Worm (Caenorhabditis elegans) whole organism, early embryonic: ENCODE measurements around the gene mau-8.

Experiments used
- B0310.2 ChIP-seq: sonication (generic microtip); optimal IDR thresholded peaks from 2 replicates; lab custom pipeline; 2016; ENCODE audit warnings: mild to moderate bottlenecking, missing genetic modification characterization, missing compliant biosample characterization
- F13C5.2 ChIP-seq: sonication (generic microtip); optimal IDR thresholded peaks from 2 replicates; lab custom pipeline; 2017; ENCODE audit warnings: mild to moderate bottlenecking, missing genetic modification characterization, inconsistent platforms, missing compliant biosample characterization
- aly-1 ChIP-seq: sonication (generic microtip); optimal IDR thresholded peaks from 2 replicates; lab custom pipeline; 2016; ENCODE audit warnings: missing genetic modification characterization, missing compliant biosample characterization
- ama-1 ChIP-seq: fragments of 150-350 bp; optimal IDR thresholded peaks from 2 replicates; lab custom pipeline; 2014
- ceh-13 ChIP-seq: fragments of 200-800 bp; sonication (Bioruptor generic); optimal IDR thresholded peaks from 2 replicates; lab custom pipeline; 2018; ENCODE audit warnings: mild to moderate bottlenecking, missing genetic modification characterization, missing compliant biosample characterization
- ceh-36 ChIP-seq: sonication (generic microtip); optimal IDR thresholded peaks from 2 replicates; lab custom pipeline; 2016; ENCODE audit warnings: missing genetic modification characterization, inconsistent platforms, missing compliant biosample characterization
- ets-7 ChIP-seq: sonication (generic microtip); optimal IDR thresholded peaks from 2 replicates; lab custom pipeline; 2016; ENCODE audit warnings: missing genotype, missing genetic modification characterization, missing compliant biosample characterization
- flt-1 ChIP-seq: fragments of 200-800 bp; sonication (Bioruptor generic); IDR thresholded peaks from 2 replicates; pipeline ENCODE4 v1.3.6; 2022; ENCODE audit warnings: missing genetic modification characterization, missing compliant biosample characterization
- hmbx-1 ChIP-seq: sonication (generic microtip); optimal IDR thresholded peaks from 2 replicates; lab custom pipeline; 2016; ENCODE audit warnings: mild to moderate bottlenecking, missing genetic modification characterization, missing compliant biosample characterization
- hmg-4 ChIP-seq: fragments of 200-800 bp; sonication (Bioruptor generic); optimal IDR thresholded peaks from 2 replicates; lab custom pipeline; 2018; ENCODE audit warnings: mild to moderate bottlenecking, missing genetic modification characterization, missing compliant biosample characterization
- hnd-1 ChIP-seq: sonication (generic microtip); optimal IDR thresholded peaks from 2 replicates; lab custom pipeline; 2016; ENCODE audit warnings: missing genetic modification characterization, missing compliant biosample characterization
- pes-1 ChIP-seq: fragments of 200-800 bp; sonication (Bioruptor generic); IDR thresholded peaks from 2 replicates; pipeline ENCODE4 v1.3.6; 2022; ENCODE audit warnings: missing genetic modification reagents, missing genetic modification characterization, missing compliant biosample characterization
- scrt-1 ChIP-seq: fragments of 200-800 bp; sonication (Bioruptor generic); IDR thresholded peaks from 2 replicates; pipeline ENCODE4 v1.3.6; 2022; ENCODE audit warnings: missing genetic modification characterization, missing compliant biosample characterization
- sea-1 ChIP-seq: fragments of 200-800 bp; sonication (Bioruptor generic); conservative IDR thresholded peaks from 2 replicates; pipeline ENCODE4 v1.3.6; 2022; ENCODE audit warnings: missing genetic modification characterization, missing compliant biosample characterization
- tbx-11 ChIP-seq: fragments of 200-800 bp; sonication (Bioruptor generic); IDR thresholded peaks from 2 replicates; pipeline ENCODE4 v1.3.6; 2022; ENCODE audit warnings: missing genetic modification characterization, missing compliant biosample characterization
- tbx-37 ChIP-seq: fragments of 200-800 bp; sonication (Bioruptor generic); conservative IDR thresholded peaks from 2 replicates; pipeline ENCODE4 v1.3.6; 2022; ENCODE audit warnings: missing genetic modification reagents, missing genetic modification characterization, missing compliant biosample characterization
- tra-4 ChIP-seq: sonication (generic microtip); optimal IDR thresholded peaks from 2 replicates; lab custom pipeline; 2017; ENCODE audit warnings: missing genetic modification characterization, missing compliant biosample characterization

The mau-8 gene

DNA sequence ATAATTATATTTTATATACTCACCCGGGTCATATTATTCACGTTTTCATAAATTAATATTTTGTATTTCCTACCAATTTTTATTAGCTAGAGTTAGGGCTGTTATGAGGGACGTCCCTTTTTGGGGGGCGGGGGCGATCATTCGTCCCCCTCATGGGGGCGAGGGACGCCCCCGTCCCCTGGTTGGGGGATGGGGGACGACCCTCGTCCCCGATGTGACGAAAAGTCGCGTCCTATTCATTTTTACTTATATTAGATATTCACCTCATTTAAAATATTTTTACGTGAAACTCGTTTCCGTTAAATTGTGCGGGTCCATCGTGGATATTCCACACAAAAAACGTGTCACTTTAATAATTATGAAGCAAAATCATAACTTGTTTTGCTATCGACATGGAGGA lies 29.2 kb upstream of the mau-8 start, which contains the start of gene W02A2.12:
TSS of gene W02A2.12 (minus strand) at position 240 of the 400 bp plus-strand sequence.
- no peak for TF ChIP-seq flt-1 (GFP tag; lab: Robert Waterston, UW)
- TF ChIP-seq ceh-36, result no peak
- TF ChIP-seq aly-1, result no peak
- TF ChIP-seq hnd-1, result no peak
- TF ChIP-seq tra-4 (tag; lab: Kevin White, UChicago), result no peak
- no peak for TF ChIP-seq ceh-13 (GFP tag; lab: Kevin White, UChicago)
- TF ChIP-seq hmg-4, result no peak
- TF ChIP-seq sea-1 (GFP tag; lab: Robert Waterston, UW), result no peak
- no peak for TF ChIP-seq pes-1 (GFP tag; lab: Robert Waterston, UW)
- no peak for TF ChIP-seq ama-1 (lab: Kevin White, UChicago)
- no peak for TF ChIP-seq F13C5.2 (tag; lab: Kevin White, UChicago)
- no peak for TF ChIP-seq ets-7 (tag; lab: Kevin White, UChicago)
- TF ChIP-seq B0310.2, result no peak
- TF ChIP-seq hmbx-1 (tag; lab: Kevin White, UChicago), result no peak

DNA sequence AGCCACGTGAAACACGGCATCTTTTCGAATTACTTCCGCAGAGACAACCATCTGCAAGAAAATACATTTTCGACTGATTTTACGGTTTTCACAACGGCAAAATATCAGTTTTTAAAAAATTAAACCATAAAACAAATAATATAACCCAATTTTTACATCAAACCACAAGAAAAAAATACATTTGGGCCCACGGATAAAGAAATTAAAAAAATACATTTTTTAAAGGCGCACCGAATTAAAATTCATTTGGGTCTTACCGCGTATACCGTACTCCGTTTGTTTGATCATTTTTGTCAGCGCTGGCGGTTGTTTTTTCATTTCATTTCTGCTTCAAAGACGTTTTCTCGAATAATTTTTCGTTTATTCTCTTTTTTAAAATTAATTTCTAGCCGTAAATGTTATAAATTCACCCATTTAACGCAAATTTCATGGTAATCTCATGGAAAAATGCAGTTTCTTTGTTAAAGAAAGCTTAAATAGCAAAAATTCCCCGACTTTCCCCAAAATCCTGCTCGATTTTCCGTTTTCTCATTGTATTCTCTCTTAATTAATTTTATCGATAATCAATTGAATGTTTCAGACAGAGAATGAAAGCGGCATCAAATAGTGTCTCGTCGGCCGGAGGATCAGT lies 24.6 kb upstream of the mau-8 start, which contains the start of the genes rec-8 and mex-5:
TSS of gene rec-8 (minus strand) at position 51 of the 631 bp plus-strand sequence.
TSS of gene mex-5 (plus strand) at position 581 of the 631 bp plus-strand sequence.
- TF ChIP-seq sea-1 (GFP tag; lab: Robert Waterston, UW) (no peak), F13C5.2 (tag; lab: Kevin White, UChicago) (no peak), tbx-37 (GFP tag; lab: Robert Waterston, UW) (no peak), pes-1 (GFP tag; lab: Robert Waterston, UW) (no peak), ama-1 (lab: Kevin White, UChicago) (no peak), flt-1 (GFP tag; lab: Robert Waterston, UW) (no peak), tbx-11 (GFP tag; lab: Robert Waterston, UW) (no peak), scrt-1 (GFP tag; lab: Robert Waterston, UW) (no peak), ceh-36 (no peak), tra-4 (tag; lab: Kevin White, UChicago) (no peak), aly-1 (no peak), hnd-1 (no peak), hmbx-1 (tag; lab: Kevin White, UChicago) (no peak), hmg-4 (no peak), B0310.2 (no peak), ets-7 (tag; lab: Kevin White, UChicago) (no peak), ceh-13 (GFP tag; lab: Kevin White, UChicago) (no peak)

DNA sequence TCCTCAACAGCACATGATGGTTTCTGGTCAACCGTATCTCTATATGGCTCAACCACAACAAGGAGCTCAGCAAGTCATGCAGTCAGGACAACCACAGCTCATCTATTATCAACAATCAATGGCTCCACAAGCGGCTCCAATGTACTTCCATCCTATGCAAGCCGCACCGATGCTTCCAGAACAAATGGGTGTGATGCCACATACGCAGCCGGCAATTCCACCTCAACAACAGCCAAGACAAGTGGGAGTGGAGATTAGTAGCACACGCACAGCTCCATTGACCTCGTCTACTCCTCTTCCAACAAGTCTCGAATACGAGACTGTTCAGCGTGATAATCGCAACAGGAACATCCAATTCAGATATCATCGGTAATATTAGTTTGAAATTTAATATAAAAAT lies 23.8 kb upstream of the mau-8 start:
- TF ChIP-seq hnd-1 (no peak), ceh-13 (GFP tag; lab: Kevin White, UChicago) (no peak), pes-1 (GFP tag; lab: Robert Waterston, UW) (no peak), ceh-36 (no peak), B0310.2 (no peak), hmg-4 (no peak), sea-1 (GFP tag; lab: Robert Waterston, UW) (no peak), tra-4 (tag; lab: Kevin White, UChicago) (no peak), F13C5.2 (tag; lab: Kevin White, UChicago) (no peak), tbx-37 (GFP tag; lab: Robert Waterston, UW) (no peak), flt-1 (GFP tag; lab: Robert Waterston, UW) (no peak), ets-7 (tag; lab: Kevin White, UChicago) (no peak), aly-1 (no peak)

DNA sequence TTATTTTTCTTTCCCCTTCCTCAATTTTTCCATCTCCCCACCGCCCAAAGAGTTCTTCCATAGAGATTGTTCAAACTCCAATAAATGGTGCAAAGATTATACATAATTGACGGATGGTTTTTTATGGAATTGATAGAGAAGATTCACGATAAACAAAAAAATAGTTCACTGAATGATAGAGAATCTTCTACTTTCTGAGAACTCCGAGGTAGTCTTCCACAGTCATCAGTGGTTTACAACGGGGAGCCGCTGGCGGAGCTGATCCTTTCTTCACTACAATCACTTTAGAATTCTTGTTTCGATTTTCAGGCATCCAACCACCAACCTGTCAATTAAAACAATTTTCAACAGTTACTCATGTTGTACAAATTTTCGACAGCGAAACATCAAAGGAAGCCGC lies 21.8 kb upstream of the mau-8 start:
- no peak for TF ChIP-seq B0310.2
- TF ChIP-seq tbx-37 (GFP tag; lab: Robert Waterston, UW), result no peak
- TF ChIP-seq pes-1 (GFP tag; lab: Robert Waterston, UW), result no peak
- no peak for TF ChIP-seq ama-1 (lab: Kevin White, UChicago)
- no peak for TF ChIP-seq hnd-1
- TF ChIP-seq ceh-36, result no peak
- TF ChIP-seq scrt-1 (GFP tag; lab: Robert Waterston, UW), result no peak
- no peak for TF ChIP-seq ceh-13 (GFP tag; lab: Kevin White, UChicago)
- no peak for TF ChIP-seq tra-4 (tag; lab: Kevin White, UChicago)
- no peak for TF ChIP-seq aly-1
- TF ChIP-seq hmg-4, result no peak
- TF ChIP-seq ets-7 (tag; lab: Kevin White, UChicago), result no peak
- TF ChIP-seq flt-1 (GFP tag; lab: Robert Waterston, UW), result no peak
- TF ChIP-seq sea-1 (GFP tag; lab: Robert Waterston, UW), result no peak
- TF ChIP-seq hmbx-1 (tag; lab: Kevin White, UChicago), result no peak
- TF ChIP-seq F13C5.2 (tag; lab: Kevin White, UChicago), result no peak
- no peak for TF ChIP-seq tbx-11 (GFP tag; lab: Robert Waterston, UW)

DNA sequence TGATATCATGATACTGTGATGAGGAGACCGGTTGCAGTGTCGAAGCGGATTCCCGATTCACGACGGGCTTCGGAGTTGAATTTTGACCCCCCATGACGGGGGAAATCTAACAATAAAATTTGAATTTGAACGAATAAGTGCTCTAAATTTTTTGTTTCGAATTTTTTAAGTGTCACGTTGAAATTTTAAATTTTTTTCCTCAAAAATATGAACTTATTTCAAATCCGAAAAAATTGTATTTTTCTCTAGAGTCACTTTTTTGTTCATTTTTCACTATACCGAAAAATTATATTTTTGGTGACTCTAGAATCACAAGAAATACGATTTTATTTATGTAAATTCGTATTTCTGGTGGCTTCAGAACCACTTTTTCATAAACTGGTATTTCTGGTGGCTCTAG lies 19.3 kb upstream of the mau-8 start, which contains the start of gene W02A2.8:
TSS of gene W02A2.8 (minus strand) at position 101 of the 400 bp plus-strand sequence.
- no peak for TF ChIP-seq ceh-13 (GFP tag; lab: Kevin White, UChicago)
- TF ChIP-seq ceh-36, result no peak
- TF ChIP-seq hmbx-1 (tag; lab: Kevin White, UChicago), result no peak
- TF ChIP-seq flt-1 (GFP tag; lab: Robert Waterston, UW), result no peak
- no peak for TF ChIP-seq sea-1 (GFP tag; lab: Robert Waterston, UW)
- TF ChIP-seq B0310.2, result no peak
- TF ChIP-seq scrt-1 (GFP tag; lab: Robert Waterston, UW), result no peak
- no peak for TF ChIP-seq hmg-4
- no peak for TF ChIP-seq F13C5.2 (tag; lab: Kevin White, UChicago)
- TF ChIP-seq tra-4 (tag; lab: Kevin White, UChicago), result no peak
- TF ChIP-seq tbx-11 (GFP tag; lab: Robert Waterston, UW), result no peak
- TF ChIP-seq aly-1, result no peak

DNA sequence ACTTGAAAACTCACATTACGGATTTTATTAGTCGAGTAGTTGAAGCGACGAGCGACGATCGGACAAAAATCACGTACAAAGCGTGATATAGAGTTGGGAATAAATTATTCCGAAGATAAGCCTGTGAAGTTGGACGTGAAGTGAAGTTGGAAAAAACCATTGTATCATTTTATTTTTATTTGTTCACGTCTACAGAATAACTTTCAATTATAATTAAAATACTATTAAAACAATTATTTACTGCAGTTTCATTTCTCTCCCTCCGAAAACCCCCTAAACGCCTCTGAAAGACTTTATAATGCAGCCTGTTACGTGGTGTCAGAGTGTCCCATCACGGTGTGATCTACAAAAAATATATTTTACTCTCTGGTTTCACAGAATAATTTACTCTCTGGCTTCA lies 17.7 kb upstream of the mau-8 start, which contains the start of gene Y62E10A.3:
TSS of gene Y62E10A.3 (minus strand) at position 101 of the 400 bp plus-strand sequence.
- TF ChIP-seq tbx-11 (GFP tag; lab: Robert Waterston, UW) (no peak), pes-1 (GFP tag; lab: Robert Waterston, UW) (no peak), F13C5.2 (tag; lab: Kevin White, UChicago) (no peak), tra-4 (tag; lab: Kevin White, UChicago) (no peak), scrt-1 (GFP tag; lab: Robert Waterston, UW) (no peak), ama-1 (lab: Kevin White, UChicago) (no peak), tbx-37 (GFP tag; lab: Robert Waterston, UW) (no peak), hnd-1 (no peak), hmg-4 (no peak), ets-7 (tag; lab: Kevin White, UChicago) (no peak), aly-1 (no peak), ceh-13 (GFP tag; lab: Kevin White, UChicago) (no peak), flt-1 (GFP tag; lab: Robert Waterston, UW) (no peak), hmbx-1 (tag; lab: Kevin White, UChicago) (no peak), sea-1 (GFP tag; lab: Robert Waterston, UW) (no peak), ceh-36 (no peak), B0310.2 (no peak)
